Worm (Caenorhabditis elegans) whole organism, L4 larva: Measurements from ENCODE around the gene C31E10.5.

Experiments used
- D1046.2 ChIP-seq: fragments of 200-800 bp; sonication (Bioruptor generic); IDR thresholded peaks from 2 replicates; pipeline ENCODE4 v1.3.6; 2022; ENCODE audit warnings: missing genetic modification characterization, missing compliant biosample characterization
- F10B5.3 ChIP-seq: sonication (generic microtip); optimal IDR thresholded peaks from 2 replicates; lab custom pipeline; 2016; ENCODE audit warnings: mild to moderate bottlenecking, missing genetic modification characterization, missing compliant biosample characterization
- F44E2.7 ChIP-seq: fragments of 200-800 bp; sonication (Bioruptor generic); IDR thresholded peaks from 2 replicates; pipeline ENCODE4 v2.1.2; 2022; ENCODE audit warnings: missing genetic modification characterization, missing compliant biosample characterization
- Y105C5A.15 ChIP-seq: fragments of 200-800 bp; sonication (Bioruptor generic); IDR thresholded peaks from 2 replicates; pipeline ENCODE4 v1.3.6; 2022; ENCODE audit warnings: missing genetic modification characterization, missing compliant biosample characterization
- Y75B8A.6 ChIP-seq: fragments of 200-800 bp; sonication (Bioruptor generic); IDR thresholded peaks from 2 replicates; pipeline ENCODE4 v1.3.6; 2022; ENCODE audit warnings: missing genetic modification reagents, missing genetic modification characterization, missing compliant biosample characterization
- ZK337.2 ChIP-seq: fragments of 200-800 bp; sonication (Bioruptor generic); IDR thresholded peaks from 2 replicates; pipeline ENCODE4 v1.3.6; 2022; ENCODE audit warnings: missing genetic modification reagents, missing genetic modification characterization, missing compliant biosample characterization
- aha-1 ChIP-seq: fragments of 150-350 bp; peaks from one replicate; lab custom pipeline; 2014; ENCODE audit warnings: missing biosample characterization, missing genetic modification characterization
- ama-1 ChIP-seq: fragments of 150-350 bp; optimal IDR thresholded peaks from 2 replicates; lab custom pipeline; 2014; ENCODE audit warnings: inconsistent platforms, mixed read lengths
- arid-1 ChIP-seq: fragments of 200-800 bp; sonication (Bioruptor generic); conservative IDR thresholded peaks from 2 replicates; pipeline ENCODE4 v1.3.6; 2022; ENCODE audit warnings: missing genetic modification reagents, missing genetic modification characterization, missing compliant biosample characterization
- attf-4 ChIP-seq: sonication (generic microtip); optimal IDR thresholded peaks from 3 replicates; lab custom pipeline; 2017; ENCODE audit warnings: missing biosample characterization, missing genetic modification characterization
- ceh-20 ChIP-seq: fragments of 200-800 bp; sonication (Bioruptor generic); IDR thresholded peaks from 2 replicates; pipeline ENCODE4 v1.3.6; 2022; ENCODE audit warnings: missing genetic modification reagents, missing genetic modification characterization, missing compliant biosample characterization
- ceh-32 ChIP-seq: sonication (generic microtip); optimal IDR thresholded peaks from 2 replicates; lab custom pipeline; 2016; ENCODE audit warnings: mild to moderate bottlenecking, missing genetic modification characterization, missing compliant biosample characterization; ENCODE audit not compliant: poor library complexity
- ceh-44 ChIP-seq: fragments of 200-800 bp; sonication (Bioruptor generic); IDR thresholded peaks from 2 replicates; pipeline ENCODE4 v1.3.6; 2022; ENCODE audit warnings: missing genetic modification reagents, missing genetic modification characterization, missing compliant biosample characterization
- ceh-82 ChIP-seq: sonication (generic microtip); optimal IDR thresholded peaks from 2 replicates; lab custom pipeline; 2017; ENCODE audit warnings: missing biosample characterization, missing genetic modification characterization
- cey-2 ChIP-seq: sonication (generic microtip); optimal IDR thresholded peaks from 3 replicates; lab custom pipeline; 2017; ENCODE audit warnings: missing genetic modification characterization, mild to moderate bottlenecking, missing compliant biosample characterization, antibody characterized with exemption, borderline replicate concordance; ENCODE audit not compliant: insufficient read depth
- daf-16 ChIP-seq, 3 experiments: sonication (generic microtip); optimal IDR thresholded peaks; 2 replicates each; lab custom pipeline; 2016 to 2017; ENCODE audit warnings: missing genetic modification characterization in 3 of 3, missing genetic modification reagents in 3 of 3, mild to moderate bottlenecking in 2 of 3, missing compliant biosample characterization in 2 of 3, missing biosample characterization in 1 of 3, moderate library complexity in 1 of 3
- daf-19 ChIP-seq: fragments of 200-800 bp; sonication (Bioruptor generic); conservative IDR thresholded peaks from 2 replicates; pipeline ENCODE4 v1.3.6; 2022; ENCODE audit warnings: missing genetic modification characterization, missing compliant biosample characterization
- dmd-6 ChIP-seq: fragments of 200-800 bp; sonication (Bioruptor generic); IDR thresholded peaks from 2 replicates; pipeline ENCODE4 v1.3.6; 2022; ENCODE audit warnings: missing genetic modification reagents, missing genetic modification characterization, missing compliant biosample characterization
- dmd-8 ChIP-seq: fragments of 200-800 bp; sonication (Bioruptor generic); IDR thresholded peaks from 2 replicates; pipeline ENCODE4 v1.3.6; 2022; ENCODE audit warnings: missing genetic modification characterization, missing compliant biosample characterization
- dmd-9 ChIP-seq: fragments of 200-800 bp; sonication (Bioruptor generic); IDR thresholded peaks from 2 replicates; pipeline ENCODE4 v1.3.6; 2022; ENCODE audit warnings: missing genetic modification reagents, missing genetic modification characterization, missing compliant biosample characterization
- egl-27 ChIP-seq: sonication (generic microtip); optimal IDR thresholded peaks from 3 replicates; lab custom pipeline; 2017; ENCODE audit warnings: missing biosample characterization, missing genetic modification reagents, missing genetic modification characterization
- egl-43 ChIP-seq: fragments of 200-800 bp; sonication (Bioruptor generic); IDR thresholded peaks from 2 replicates; pipeline ENCODE4 v1.3.6; 2022; ENCODE audit warnings: missing genetic modification reagents, missing genetic modification characterization, missing compliant biosample characterization
- fos-1 ChIP-seq: fragments of 150-350 bp; optimal IDR thresholded peaks from 2 replicates; lab custom pipeline; 2014; ENCODE audit warnings: missing biosample characterization, missing genetic modification characterization
- hif-1 ChIP-seq, 2 experiments: sonication (generic microtip); optimal IDR thresholded peaks; 2 replicates each; lab custom pipeline; 2016 to 2017; ENCODE audit warnings: missing compliant biosample characterization in 2 of 2, missing genetic modification characterization in 2 of 2, missing genetic modification reagents in 2 of 2, missing genotype in 2 of 2, mild to moderate bottlenecking in 1 of 2
- hlh-11 ChIP-seq: fragments of 200-800 bp; sonication (Bioruptor generic); optimal IDR thresholded peaks from 2 replicates; lab custom pipeline; 2018; ENCODE audit warnings: mild to moderate bottlenecking, missing genetic modification characterization, missing compliant biosample characterization
- hmg-1.1 ChIP-seq: fragments of 200-800 bp; sonication (Bioruptor generic); IDR thresholded peaks from 2 replicates; pipeline ENCODE4 v1.3.6; 2022; ENCODE audit warnings: missing genetic modification reagents, missing genetic modification characterization, missing compliant biosample characterization
- lim-7 ChIP-seq: fragments of 200-800 bp; sonication (Bioruptor generic); IDR thresholded peaks from 2 replicates; pipeline ENCODE4 v1.3.6; 2022; ENCODE audit warnings: missing genetic modification characterization, missing compliant biosample characterization
- lin-1 ChIP-seq: fragments of 200-800 bp; sonication (Bioruptor generic); IDR thresholded peaks from 2 replicates; pipeline ENCODE4 v1.3.6; 2022; ENCODE audit warnings: missing genetic modification reagents, missing genetic modification characterization, missing compliant biosample characterization
- lin-15B ChIP-seq: fragments of 150-350 bp; sonication (generic microtip); optimal IDR thresholded peaks from 3 replicates; lab custom pipeline; 2014; ENCODE audit warnings: missing biosample characterization, missing genetic modification characterization
- lin-38 ChIP-seq: fragments of 200-800 bp; sonication (Bioruptor generic); IDR thresholded peaks from 2 replicates; pipeline ENCODE4 v1.3.6; 2022; ENCODE audit warnings: missing genetic modification reagents, missing genetic modification characterization, missing compliant biosample characterization
- lin-39 ChIP-seq: fragments of 150-350 bp; optimal IDR thresholded peaks from 2 replicates; lab custom pipeline; 2014; ENCODE audit warnings: missing biosample characterization, missing genetic modification reagents, missing genetic modification characterization
- lsy-2 ChIP-seq, 2 experiments: fragments of 150-350 bp in 1 of 2; sonication (generic microtip) in 1 of 2; optimal IDR thresholded peaks; 2 replicates each; lab custom pipeline; 2014 to 2017; ENCODE audit warnings: missing biosample characterization in 2 of 2, missing genetic modification characterization in 2 of 2
- mdl-1 ChIP-seq, 2 experiments: fragments of 150-350 bp in 1 of 2; sonication (generic microtip) in 1 of 2; optimal IDR thresholded peaks; 2 replicates each; lab custom pipeline; 2014 to 2017; ENCODE audit warnings: missing biosample characterization in 2 of 2, missing genetic modification characterization in 2 of 2
- mep-1 ChIP-seq: fragments of 150-350 bp; sonication (generic microtip); optimal IDR thresholded peaks from 3 replicates; lab custom pipeline; 2014; ENCODE audit warnings: missing biosample characterization, missing genetic modification characterization
- mxl-3 ChIP-seq: fragments of 200-800 bp; sonication (Bioruptor generic); optimal IDR thresholded peaks from 2 replicates; lab custom pipeline; 2018; ENCODE audit warnings: mild to moderate bottlenecking, missing genetic modification characterization, missing compliant biosample characterization
- nhr-111 ChIP-seq: fragments of 200-800 bp; sonication (Bioruptor generic); optimal IDR thresholded peaks from 2 replicates; lab custom pipeline; 2018; ENCODE audit warnings: mild to moderate bottlenecking, missing genetic modification characterization, missing compliant biosample characterization
- nhr-25 ChIP-seq: sonication (generic microtip); optimal IDR thresholded peaks from 2 replicates; lab custom pipeline; 2017; ENCODE audit warnings: missing genetic modification characterization, mild to moderate bottlenecking, missing compliant biosample characterization, antibody characterized with exemption, moderate library complexity, borderline replicate concordance; ENCODE audit not compliant: insufficient read depth
- nhr-28 ChIP-seq: fragments of 150-350 bp; optimal IDR thresholded peaks from 2 replicates; lab custom pipeline; 2014; ENCODE audit warnings: missing biosample characterization, missing genetic modification characterization
- nhr-42 ChIP-seq: fragments of 200-800 bp; sonication (Bioruptor generic); IDR thresholded peaks from 2 replicates; pipeline ENCODE4 v1.3.6; 2022; ENCODE audit warnings: missing genetic modification characterization, missing compliant biosample characterization
- nhr-6 ChIP-seq: fragments of 150-350 bp; optimal IDR thresholded peaks from 2 replicates; lab custom pipeline; 2014; ENCODE audit warnings: missing biosample characterization, missing genetic modification characterization
- nhr-76 ChIP-seq: fragments of 150-350 bp; optimal IDR thresholded peaks from 2 replicates; lab custom pipeline; 2014; ENCODE audit warnings: missing biosample characterization, missing genetic modification characterization
- nhr-77 ChIP-seq: fragments of 150-350 bp; optimal IDR thresholded peaks from 2 replicates; lab custom pipeline; 2014; ENCODE audit warnings: missing biosample characterization, missing genetic modification characterization
- pqm-1 ChIP-seq: sonication (generic microtip); optimal IDR thresholded peaks from 2 replicates; lab custom pipeline; 2017; ENCODE audit warnings: missing biosample characterization, missing genetic modification characterization
- snpc-4 ChIP-seq: fragments of 150-350 bp; optimal IDR thresholded peaks from 2 replicates; lab custom pipeline; 2014; ENCODE audit warnings: missing biosample characterization, missing genetic modification characterization
- spr-1 ChIP-seq: sonication (generic microtip); optimal IDR thresholded peaks from 2 replicates; lab custom pipeline; 2016; ENCODE audit warnings: mild to moderate bottlenecking, missing genetic modification characterization, missing compliant biosample characterization
- unc-39 ChIP-seq: sonication (generic microtip); optimal IDR thresholded peaks from 2 replicates; lab custom pipeline; 2017; ENCODE audit warnings: missing biosample characterization, missing genetic modification characterization
- zag-1 ChIP-seq: fragments of 150-350 bp; optimal IDR thresholded peaks from 2 replicates; lab custom pipeline; 2014; ENCODE audit warnings: missing biosample characterization, missing genetic modification characterization
- zfp-2 ChIP-seq: sonication (generic microtip); optimal IDR thresholded peaks from 2 replicates; lab custom pipeline; 2016; ENCODE audit warnings: mild to moderate bottlenecking, missing genetic modification characterization, missing compliant biosample characterization
- zfp-3 ChIP-seq: fragments of 200-800 bp; sonication (Bioruptor generic); conservative IDR thresholded peaks from 2 replicates; pipeline ENCODE4 v1.3.6; 2022; ENCODE audit warnings: missing genetic modification reagents, missing genetic modification characterization, missing compliant biosample characterization
- zip-2 ChIP-seq: fragments of 150-350 bp; optimal IDR thresholded peaks from 2 replicates; lab custom pipeline; 2014; ENCODE audit warnings: missing biosample characterization, missing genetic modification characterization

The C31E10.5 gene

ce11 chrX:13974448-13975071 lies 21.1 kb downstream of the C31E10.5 start (continued):
- TF ChIP-seq lin-38 (GFP tag; lab: Robert Waterston, UW) (no peak), lin-39 (tag; lab: Kevin White, UChicago) (no peak), daf-19 (GFP tag; lab: Robert Waterston, UW) (no peak), unc-39 (tag; lab: Kevin White, UChicago) (no peak), nhr-42 (no peak), mxl-3 (GFP tag; lab: Kevin White, UChicago) (peak; percentile 32), dmd-6 (GFP tag; lab: Robert Waterston, UW) (peak; percentile 58), ceh-44 (GFP tag; lab: Robert Waterston, UW) (no peak), nhr-76 (tag; lab: Kevin White, UChicago) (no peak), nhr-25 (tag; lab: Kevin White, UChicago) (peak; percentile 19), ama-1 (no peak), nhr-28 (peak; percentile 99), arid-1 (no peak), nhr-111 (GFP tag; lab: Kevin White, UChicago) (no peak), F10B5.3 (tag; lab: Kevin White, UChicago) (no peak), egl-27 (no peak)

ce11 chrX:13973769-13974168 lies 21.9 kb downstream of the C31E10.5 start:
- TF ChIP-seq spr-1 (tag; lab: Kevin White, UChicago) (no peak), hmg-1.1 (GFP tag; lab: Robert Waterston, UW) (peak; percentile 49), dmd-9 (GFP tag; lab: Robert Waterston, UW) (no peak), ZK337.2 (GFP tag; lab: Robert Waterston, UW) (no peak), D1046.2 (GFP tag; lab: Robert Waterston, UW) (no peak), ceh-44 (GFP tag; lab: Robert Waterston, UW) (no peak), nhr-6 (no peak), Y105C5A.15 (no peak), lsy-2 (tag; optimal IDR thresholded peaks at IDR 0.05; lab: Kevin White, UChicago) (peak in 1 of 2 experiments; percentile 51), daf-16 (GFP tag; optimal IDR thresholded peaks at IDR 0.05; lab: Kevin White, UChicago) (no peak), daf-16 (tag; optimal IDR thresholded peaks at IDR 0.05; lab: Kevin White, UChicago) (peak; percentile 45), ceh-32 (tag; lab: Kevin White, UChicago) (no peak), attf-4 (tag; lab: Kevin White, UChicago) (no peak), zfp-3 (no peak), pqm-1 (no peak), F44E2.7 (GFP tag; lab: Robert Waterston, UW) (no peak), egl-27 (no peak), dmd-8 (GFP tag; lab: Robert Waterston, UW) (no peak), mdl-1 (tag; optimal IDR thresholded peaks at IDR 0.05; lab: Kevin White, UChicago) (peak in 1 of 2 experiments; percentile 25), egl-43 (GFP tag; lab: Robert Waterston, UW) (no peak), aha-1 (no peak), F10B5.3 (tag; lab: Kevin White, UChicago) (no peak), dmd-6 (GFP tag; lab: Robert Waterston, UW) (0 out of 2 replicates have a peak, but pooled peaks have one; percentile 6), hif-1 (tag; optimal IDR thresholded peaks at IDR 0.05; lab: Kevin White, UChicago) (peak in 1 of 2 experiments; percentile 54), cey-2 (tag; lab: Kevin White, UChicago) (no peak), fos-1 (no peak), lin-15B (no peak), zag-1 (no peak), nhr-77 (tag; lab: Kevin White, UChicago) (peak; percentile 4), hlh-11 (tag; lab: Kevin White, UChicago) (peak; percentile 63), snpc-4 (no peak), lim-7 (no peak), Y75B8A.6 (GFP tag; lab: Robert Waterston, UW) (no peak), ceh-20 (no peak), mep-1 (tag; lab: Kevin White, UChicago) (peak; percentile 44), zip-2 (no peak), ceh-82 (no peak), zfp-2 (tag; lab: Kevin White, UChicago) (no peak), lin-1 (GFP tag; lab: Robert Waterston, UW) (no peak)
